Fruit fly (Drosophila melanogaster) whole organism, embryonic: ENCODE data around the gene Pif1A.

Source experiments
- Blimp-1 ChIP-seq: fragments of 200-800 bp; sonication (Bioruptor generic); optimal IDR thresholded peaks from 3 replicates; lab custom pipeline; 2018; ENCODE audit warnings: missing biosample characterization, missing genetic modification characterization, mild to moderate bottlenecking, moderate library complexity, missing genetic modification reagents
- CG10543 ChIP-seq: fragments of 200-800 bp; sonication (Bioruptor generic); optimal IDR thresholded peaks from 3 replicates; lab custom pipeline; 2017; ENCODE audit warnings: missing biosample characterization, mild to moderate bottlenecking, missing genetic modification characterization, moderate library complexity
- CG10959 ChIP-seq: fragments of 200-800 bp; sonication (Bioruptor generic); IDR thresholded peaks from 2 replicates; pipeline ENCODE4 v1.3.6; 2022; ENCODE audit warnings: missing biosample characterization, missing genetic modification characterization
- CG11456 ChIP-seq: fragments of 200-800 bp; sonication (Bioruptor generic); IDR thresholded peaks from 3 replicates; pipeline ENCODE4 v1.3.6; 2022; ENCODE audit warnings: missing biosample characterization, missing genetic modification characterization
- CG12236 ChIP-seq: fragments of 200-800 bp; sonication (Bioruptor generic); optimal IDR thresholded peaks from 2 replicates; lab custom pipeline; 2016; ENCODE audit warnings: missing biosample characterization, missing genetic modification characterization
- CG13424 ChIP-seq: fragments of 200-800 bp; sonication (Bioruptor generic); optimal IDR thresholded peaks from 2 replicates; lab custom pipeline; 2019; ENCODE audit warnings: missing biosample characterization, mild to moderate bottlenecking, missing genetic modification characterization, moderate library complexity
- CG15269 ChIP-seq: fragments of 200-800 bp; sonication (Bioruptor generic); optimal IDR thresholded peaks from 2 replicates; lab custom pipeline; 2018; ENCODE audit warnings: missing biosample characterization, mild to moderate bottlenecking, missing genetic modification characterization, moderate library complexity
- CG16779 ChIP-seq: fragments of 200-800 bp; sonication (Bioruptor generic); IDR thresholded peaks from 2 replicates; pipeline ENCODE4 v1.3.6; 2022; ENCODE audit warnings: missing biosample characterization, missing genetic modification characterization
- CG17912 ChIP-seq: fragments of 200-800 bp; sonication (Bioruptor generic); optimal IDR thresholded peaks from 2 replicates; lab custom pipeline; 2018; ENCODE audit warnings: missing biosample characterization, mild to moderate bottlenecking, missing genetic modification characterization
- CG1792 ChIP-seq: fragments of 200-800 bp; sonication (Bioruptor generic); optimal IDR thresholded peaks from 2 replicates; lab custom pipeline; 2016; ENCODE audit warnings: missing biosample characterization, missing genetic modification characterization
- CG30020 ChIP-seq: fragments of 200-800 bp; optimal IDR thresholded peaks from 2 replicates; lab custom pipeline; 2019; ENCODE audit warnings: missing biosample characterization, mild to moderate bottlenecking, missing genetic modification characterization, moderate library complexity
- CG34422 ChIP-seq: fragments of 200-800 bp; sonication (Bioruptor generic); IDR thresholded peaks from 3 replicates; pipeline ENCODE4 v1.3.6; 2022; ENCODE audit warnings: missing biosample characterization, missing genetic modification characterization
- CG3726 ChIP-seq: fragments of 200-800 bp; sonication (Bioruptor generic); IDR thresholded peaks from 3 replicates; pipeline ENCODE4, ENCODE4 v1.3.6; 2022; ENCODE audit warnings: missing biosample characterization, missing genetic modification characterization
- CG42726 ChIP-seq: fragments of 200-800 bp; sonication (Bioruptor generic); IDR thresholded peaks from 2 replicates; pipeline ENCODE4 v1.3.6; 2022; ENCODE audit warnings: missing biosample characterization, missing genetic modification characterization; ENCODE audit not compliant: partially characterized antibody
- CG4707 ChIP-seq: fragments of 200-800 bp; sonication (Bioruptor generic); optimal IDR thresholded peaks from 2 replicates; lab custom pipeline; 2018; ENCODE audit warnings: missing biosample characterization, mild to moderate bottlenecking, missing genetic modification characterization, moderate library complexity
- CG6272 ChIP-seq: fragments of 200-800 bp; sonication (Bioruptor generic); IDR thresholded peaks from 2 replicates; pipeline ENCODE4 v1.3.6; 2022; ENCODE audit warnings: missing biosample characterization, missing genetic modification characterization
- CG8089 ChIP-seq: fragments of 200-800 bp; sonication (Bioruptor generic); optimal IDR thresholded peaks from 3 replicates; lab custom pipeline; 2016; ENCODE audit warnings: missing biosample characterization, missing genetic modification characterization
- CG9609 ChIP-seq: fragments of 200-800 bp; sonication (Bioruptor generic); optimal IDR thresholded peaks from 3 replicates; lab custom pipeline; 2016; ENCODE audit warnings: missing biosample characterization, missing genetic modification characterization
- CG9727 ChIP-seq: fragments of 200-800 bp; sonication (Bioruptor generic); optimal IDR thresholded peaks from 3 replicates; lab custom pipeline; 2017; ENCODE audit warnings: missing biosample characterization, mild to moderate bottlenecking, missing genetic modification characterization
- CrebB ChIP-seq: fragments of 200-800 bp; sonication (Bioruptor generic); optimal IDR thresholded peaks from 3 replicates; lab custom pipeline; 2018; ENCODE audit warnings: missing biosample characterization, mild to moderate bottlenecking, missing genetic modification characterization
- Dek ChIP-seq: fragments of 200-800 bp; sonication (Bioruptor generic); optimal IDR thresholded peaks from 3 replicates; lab custom pipeline; 2019; ENCODE audit warnings: missing biosample characterization, mild to moderate bottlenecking, missing genetic modification characterization, moderate library complexity
- Gug ChIP-seq: fragments of 200-800 bp; sonication (Bioruptor generic); IDR thresholded peaks from 4 replicates; pipeline ENCODE4 v1.3.6; 2022; ENCODE audit warnings: missing biosample characterization, missing genetic modification characterization
- Lim3 ChIP-seq: fragments of 200-800 bp; sonication (Bioruptor generic); IDR thresholded peaks from 2 replicates; pipeline ENCODE4 v1.3.6; 2022; ENCODE audit warnings: missing biosample characterization, missing genetic modification characterization
- Mad ChIP-seq: fragments of 200-800 bp; sonication (Bioruptor generic); optimal IDR thresholded peaks from 2 replicates; lab custom pipeline; 2016; ENCODE audit warnings: missing biosample characterization, missing genetic modification characterization
- Med ChIP-seq: fragments of 200-800 bp; sonication (Bioruptor generic); peaks from one replicate; lab custom pipeline; 2016; ENCODE audit warnings: missing biosample characterization, missing genetic modification characterization, mild to moderate bottlenecking, inconsistent platforms, moderate library complexity
- Nf-YC ChIP-seq: fragments of 200-800 bp; optimal IDR thresholded peaks from 3 replicates; lab custom pipeline; 2019; ENCODE audit warnings: missing biosample characterization, mild to moderate bottlenecking, missing genetic modification characterization, moderate library complexity
- Oli ChIP-seq: fragments of 200-800 bp; sonication (Bioruptor generic); optimal IDR thresholded peaks from 2 replicates; lab custom pipeline; 2018; ENCODE audit warnings: missing biosample characterization, mild to moderate bottlenecking, missing genetic modification characterization, moderate library complexity
- Pdp1 ChIP-seq, 2 experiments: fragments of 200-800 bp; sonication (Bioruptor generic); optimal IDR thresholded peaks; 3 replicates each; lab custom pipeline; 2016; ENCODE audit warnings: missing biosample characterization in 2 of 2, missing genetic modification characterization in 2 of 2, mild to moderate bottlenecking in 1 of 2, moderate library complexity in 1 of 2
- Rfx ChIP-seq: fragments of 200-800 bp; sonication (Bioruptor generic); IDR thresholded peaks from 2 replicates; pipeline ENCODE4 v1.3.6; 2022; ENCODE audit warnings: missing biosample characterization, missing genetic modification characterization
- Sox100B ChIP-seq: fragments of 200-800 bp; sonication (Bioruptor generic); optimal IDR thresholded peaks from 3 replicates; lab custom pipeline; 2018; ENCODE audit warnings: missing biosample characterization, mild to moderate bottlenecking, missing genetic modification characterization
- Tbp ChIP-seq: fragments of >200 bp; optimal IDR thresholded peaks from 2 replicates; lab custom pipeline; 2018; ENCODE audit warnings: missing biosample characterization, missing genetic modification characterization
- Vsx1 ChIP-seq: fragments of 200-800 bp; sonication (Bioruptor generic); optimal IDR thresholded peaks from 2 replicates; lab custom pipeline; 2017; ENCODE audit warnings: missing biosample characterization, mild to moderate bottlenecking, missing genetic modification characterization, missing genetic modification reagents
- ac ChIP-seq: fragments of 200-800 bp; sonication (Bioruptor generic); optimal IDR thresholded peaks from 3 replicates; lab custom pipeline; 2017; ENCODE audit warnings: missing biosample characterization, mild to moderate bottlenecking, missing genetic modification characterization
- cato ChIP-seq: fragments of 200-800 bp; sonication (Bioruptor generic); optimal IDR thresholded peaks from 2 replicates; lab custom pipeline; 2016; ENCODE audit warnings: missing biosample characterization, missing genetic modification characterization, borderline replicate concordance
- dan ChIP-seq: fragments of 200-800 bp; sonication (Bioruptor generic); IDR thresholded peaks from 2 replicates; pipeline ENCODE4 v1.3.6; 2022; ENCODE audit warnings: missing biosample characterization, missing genetic modification characterization
- esg ChIP-seq: fragments of 200-800 bp; sonication (Bioruptor generic); conservative IDR thresholded peaks from 2 replicates; pipeline ENCODE4 v1.3.6; 2022; ENCODE audit warnings: missing biosample characterization, missing genetic modification characterization
- fru ChIP-seq: fragments of >200 bp; optimal IDR thresholded peaks from 2 replicates; lab custom pipeline; 2017
- gce ChIP-seq: fragments of 200-800 bp; sonication (Bioruptor generic); IDR thresholded peaks from 3 replicates; pipeline ENCODE4 v1.3.6; 2022; ENCODE audit warnings: missing biosample characterization, missing genetic modification characterization
- jumu ChIP-seq: fragments of 200-800 bp; sonication (Bioruptor generic); optimal IDR thresholded peaks from 3 replicates; lab custom pipeline; 2016; ENCODE audit warnings: missing biosample characterization, missing genetic modification characterization
- knrl ChIP-seq: fragments of 200-800 bp; sonication (Bioruptor generic); IDR thresholded peaks from 3 replicates; pipeline ENCODE4 v1.3.6; 2022; ENCODE audit warnings: missing biosample characterization, missing genetic modification characterization; ENCODE audit not compliant: partially characterized antibody
- lab ChIP-seq: fragments of 200-800 bp; sonication (Bioruptor generic); optimal IDR thresholded peaks from 3 replicates; lab custom pipeline; 2017; ENCODE audit warnings: missing biosample characterization, missing genetic modification characterization, mild to moderate bottlenecking, moderate library complexity, missing genetic modification reagents
- lilli ChIP-seq: fragments of 200-800 bp; sonication (Bioruptor generic); optimal IDR thresholded peaks from 3 replicates; lab custom pipeline; 2016; ENCODE audit warnings: missing biosample characterization, missing genetic modification characterization
- maf-S ChIP-seq: fragments of 200-800 bp; sonication (Bioruptor generic); optimal IDR thresholded peaks from 2 replicates; lab custom pipeline; 2016; ENCODE audit warnings: missing biosample characterization, missing genetic modification characterization
- pnt ChIP-seq: fragments of 200-800 bp; sonication (Bioruptor generic); optimal IDR thresholded peaks from 3 replicates; lab custom pipeline; 2016; ENCODE audit warnings: missing biosample characterization, missing genetic modification characterization
- ranshi ChIP-seq: fragments of 200-800 bp; sonication (Bioruptor generic); IDR thresholded peaks from 2 replicates; pipeline ENCODE4 v1.3.6; 2022; ENCODE audit warnings: missing biosample characterization, missing genetic modification characterization
- repo ChIP-seq: fragments of 200-800 bp; sonication (Bioruptor generic); optimal IDR thresholded peaks from 2 replicates; lab custom pipeline; 2016; ENCODE audit warnings: missing biosample characterization, missing genetic modification characterization
- slp2 ChIP-seq: fragments of 200-800 bp; sonication (Bioruptor generic); optimal IDR thresholded peaks from 2 replicates; lab custom pipeline; 2016; ENCODE audit warnings: missing biosample characterization, missing genetic modification characterization
- ssp ChIP-seq: fragments of 200-800 bp; sonication (Bioruptor generic); IDR thresholded peaks from 2 replicates; pipeline ENCODE4 v1.3.6; 2022; ENCODE audit warnings: missing biosample characterization, missing genetic modification characterization
- tap ChIP-seq: fragments of 200-800 bp; optimal IDR thresholded peaks from 3 replicates; lab custom pipeline; 2019; ENCODE audit warnings: missing biosample characterization, mild to moderate bottlenecking, missing genetic modification characterization, moderate library complexity
- toy ChIP-seq: fragments of 200-800 bp; sonication (Bioruptor generic); IDR thresholded peaks from 2 replicates; pipeline ENCODE4 v1.3.6; 2022; ENCODE audit warnings: missing biosample characterization, missing genetic modification characterization
- unc-4 ChIP-seq: fragments of 200-800 bp; sonication (Bioruptor generic); IDR thresholded peaks from 2 replicates; pipeline ENCODE4 v1.3.6; 2022; ENCODE audit warnings: missing biosample characterization, missing genetic modification characterization; ENCODE audit not compliant: partially characterized antibody

Gene Pif1A

DNA sequence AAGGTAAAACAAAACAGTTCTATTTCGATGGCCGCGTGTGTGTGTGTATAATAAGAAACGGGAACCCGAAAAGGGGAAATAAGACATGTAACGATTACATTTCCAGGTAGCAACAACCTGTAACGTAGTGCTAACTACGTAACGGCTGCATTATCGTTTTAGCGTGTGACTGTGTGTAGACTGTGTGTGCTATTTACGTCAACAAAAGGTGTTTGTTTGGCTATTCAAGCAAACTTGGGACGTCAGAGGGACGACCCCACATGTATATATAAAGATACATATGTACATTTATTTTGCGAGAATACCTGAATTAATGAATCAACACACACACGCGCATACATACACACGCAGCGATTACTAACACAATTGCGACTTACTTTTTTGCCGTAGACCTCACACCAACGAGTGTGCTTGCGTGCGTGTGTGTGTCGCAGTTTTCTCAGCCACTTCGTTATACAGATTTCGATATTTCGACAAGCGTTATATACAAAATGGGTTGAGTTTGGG lies 18.6 kb upstream of the Pif1A start (continued):
- no peak for TF ChIP-seq Sox100B (GFP tag; lab: Kevin White, UChicago)
- no peak for TF ChIP-seq CG9609 (GFP tag; lab: Kevin White, UChicago)
- no peak for TF ChIP-seq CG8089
- no peak for TF ChIP-seq Gug (GFP tag; lab: Robert Waterston, UW)
- TF ChIP-seq CG1792 (GFP tag; lab: Kevin White, UChicago), result no peak
- no peak for TF ChIP-seq dan (GFP tag; lab: Robert Waterston, UW)
- TF ChIP-seq pnt (GFP tag; lab: Kevin White, UChicago), result peak; percentile 14
- peak; percentile 48 for TF ChIP-seq CG10543 (GFP tag; lab: Kevin White, UChicago)
- TF ChIP-seq ac (GFP tag; lab: Kevin White, UChicago), result peak; percentile 29
- peak; percentile 58 for TF ChIP-seq lilli
- TF ChIP-seq repo (GFP tag; lab: Kevin White, UChicago), result no peak
- peak; percentile 13 for TF ChIP-seq Mad
- peak; percentile 91 for TF ChIP-seq Med (GFP tag; lab: Kevin White, UChicago)
- TF ChIP-seq jumu, result no peak
- TF ChIP-seq CG42726 (GFP tag; lab: Robert Waterston, UW), result no peak
- TF ChIP-seq unc-4 (GFP tag; lab: Robert Waterston, UW), result no peak
- TF ChIP-seq slp2 (GFP tag; lab: Kevin White, UChicago), result no peak
- no peak for TF ChIP-seq Tbp (GFP tag; lab: Kevin White, UChicago)
- no peak for TF ChIP-seq gce
- TF ChIP-seq Pdp1 (GFP tag; optimal IDR thresholded peaks at IDR 0.05; lab: Kevin White, UChicago), result peak in 1 of 2 experiments; percentile 57
- TF ChIP-seq CG15269 (tag; lab: Kevin White, UChicago), result peak; percentile 23
- no peak for TF ChIP-seq CG12236
- no peak for TF ChIP-seq fru (lab: Kevin White, UChicago)
- no peak for TF ChIP-seq CG6272 (GFP tag; lab: Robert Waterston, UW)
- TF ChIP-seq CG34422 (GFP tag; lab: Robert Waterston, UW), result 0 out of 3 replicates have a peak, but pooled peaks have one; percentile 29
- no peak for TF ChIP-seq ssp (GFP tag; lab: Robert Waterston, UW)
- no peak for TF ChIP-seq CG30020 (tag; lab: Kevin White, UChicago)
- TF ChIP-seq Lim3 (GFP tag; lab: Robert Waterston, UW), result no peak
- peak; percentile 22 for TF ChIP-seq CG17912 (GFP tag; lab: Kevin White, UChicago)
- TF ChIP-seq CG3726 (GFP tag; lab: Robert Waterston, UW), result no peak
- no peak for TF ChIP-seq Nf-YC
- TF ChIP-seq Blimp-1, result no peak
- no peak for TF ChIP-seq CG10959
- TF ChIP-seq CrebB (tag; lab: Kevin White, UChicago), result peak; percentile 72
- no peak for TF ChIP-seq Dek (tag; lab: Kevin White, UChicago)
- no peak for TF ChIP-seq Vsx1
- peak; percentile 64 for TF ChIP-seq CG9727 (GFP tag; lab: Kevin White, UChicago)
- TF ChIP-seq Oli (tag; lab: Kevin White, UChicago), result no peak
- TF ChIP-seq Rfx (GFP tag; lab: Robert Waterston, UW), result peak; percentile 47; the same call in 1 of the 2 replicates
- TF ChIP-seq esg (GFP tag; lab: Robert Waterston, UW), result no peak
- peak; percentile 66 for TF ChIP-seq lab (GFP tag; lab: Kevin White, UChicago)
- TF ChIP-seq CG4707 (GFP tag; lab: Kevin White, UChicago), result no peak
- TF ChIP-seq toy (GFP tag; lab: Robert Waterston, UW), result no peak
- no peak for TF ChIP-seq tap (tag; lab: Kevin White, UChicago)
- no peak for TF ChIP-seq cato
- TF ChIP-seq CG13424 (tag; lab: Kevin White, UChicago), result no peak
- TF ChIP-seq ranshi (GFP tag; lab: Robert Waterston, UW), result no peak
- no peak for TF ChIP-seq knrl (GFP tag; lab: Robert Waterston, UW)
- TF ChIP-seq CG16779 (GFP tag; lab: Robert Waterston, UW), result 0 out of 2 replicates have a peak, but pooled peaks have one; percentile 38
- peak; percentile 51; the same call in 1 of the 3 replicates for TF ChIP-seq CG11456
- peak; percentile 28 for TF ChIP-seq maf-S (GFP tag; lab: Kevin White, UChicago)
